Fruit fly (Drosophila melanogaster): ENCODE results near the gene CG18599.
A peak's percentile ranks its signal among the peaks of the same experiment; 100 is the strongest.

Gene CG18599

dm6 chr3R:18311368-18311919, 43.9 kb downstream of the CG18599 start:
- no peak for TF ChIP-seq jing (GFP tag; optimal IDR thresholded peaks at IDR 0.05)
- TF ChIP-seq ase (GFP tag; IDR thresholded peaks at IDR 0.05) = no peak
- TF ChIP-seq CG12219 (GFP tag; optimal IDR thresholded peaks at IDR 0.05) = peak; percentile 43
- TF ChIP-seq lmd (GFP tag; IDR thresholded peaks at IDR 0.05) = no peak
- no peak for TF ChIP-seq CG14014 (GFP tag; IDR thresholded peaks at IDR 0.05)
- peak; percentile 65 for TF ChIP-seq TFAM (GFP tag; optimal IDR thresholded peaks at IDR 0.05)
- TF ChIP-seq C15 (GFP tag; IDR thresholded peaks at IDR 0.05) = no peak
- peak; percentile 38 for TF ChIP-seq org-1 (GFP tag; optimal IDR thresholded peaks at IDR 0.05)
- peak; percentile 74 for TF ChIP-seq bcd (GFP tag; optimal IDR thresholded peaks at IDR 0.05)
- no peak for TF ChIP-seq CG13624 (GFP tag; optimal IDR thresholded peaks at IDR 0.05)
- peak; percentile 78; the same call in 2 of the 4 replicates for TF ChIP-seq chinmo (GFP tag; IDR thresholded peaks at IDR 0.05; ENCODE audit: partially characterized antibody)
- no peak for TF ChIP-seq CG7372 (GFP tag; IDR thresholded peaks at IDR 0.05)
- TF ChIP-seq Bteb2 (GFP tag; optimal IDR thresholded peaks at IDR 0.05) = no peak
- TF ChIP-seq CG15514 (GFP tag; optimal IDR thresholded peaks at IDR 0.05) = peak; percentile 51
- peak; percentile 4 for TF ChIP-seq CG9797 (GFP tag; optimal IDR thresholded peaks at IDR 0.05)
- no peak for TF ChIP-seq CG4730 (GFP tag; IDR thresholded peaks at IDR 0.05)
- TF ChIP-seq trh (GFP tag; optimal IDR thresholded peaks at IDR 0.05) = peak; percentile 28
- TF ChIP-seq Ets97D (GFP tag; optimal IDR thresholded peaks at IDR 0.05) = no peak
- peak; percentile 27 for TF ChIP-seq CG30431 (GFP tag; optimal IDR thresholded peaks at IDR 0.05)
- TF ChIP-seq Kr (GFP tag; optimal IDR thresholded peaks at IDR 0.05) = peak; percentile 52
- TF ChIP-seq CG11504 (tag; optimal IDR thresholded peaks at IDR 0.05) = peak; percentile 77
- TF ChIP-seq CG7271 (tag; optimal IDR thresholded peaks at IDR 0.05) = no peak
- TF ChIP-seq Hsf (GFP tag; optimal IDR thresholded peaks at IDR 0.05) = no peak
- peak; percentile 14 for TF ChIP-seq Ada2b (GFP tag; IDR thresholded peaks at IDR 0.05)
- peak; percentile 25 for TF ChIP-seq ab (GFP tag; optimal IDR thresholded peaks at IDR 0.05)
- TF ChIP-seq ken (GFP tag; IDR thresholded peaks at IDR 0.05) = peak; percentile 80
- TF ChIP-seq inv (GFP tag; IDR thresholded peaks at IDR 0.05; ENCODE audit: partially characterized antibody) = no peak
- no peak; the same call in 1 of the 2 replicates for TF ChIP-seq cas (GFP tag; IDR thresholded peaks at IDR 0.05)
- TF ChIP-seq Atf-2 (GFP tag; optimal IDR thresholded peaks at IDR 0.05) = no peak
- peak; percentile 87 for TF ChIP-seq psq (GFP tag; optimal IDR thresholded peaks at IDR 0.05)
- no peak for TF ChIP-seq al (GFP tag; IDR thresholded peaks at IDR 0.05)
- peak; percentile 80 for TF ChIP-seq zfh1 (GFP tag; IDR thresholded peaks at IDR 0.05)
- peak; percentile 84; the same call in 1 of the 2 replicates for TF ChIP-seq aop (GFP tag; IDR thresholded peaks at IDR 0.05)
- TF ChIP-seq row (GFP tag; IDR thresholded peaks at IDR 0.05) = peak; percentile 57; the same call in 2 of the 3 replicates
- TF ChIP-seq Dfd (GFP tag; optimal IDR thresholded peaks at IDR 0.05) = no peak
- TF ChIP-seq gro (GFP tag; optimal IDR thresholded peaks at IDR 0.05) = no peak
- peak; percentile 75 for TF ChIP-seq nau (GFP tag; optimal IDR thresholded peaks at IDR 0.05)
- TF ChIP-seq Antp (GFP tag; optimal IDR thresholded peaks at IDR 0.05) = peak; percentile 24
- TF ChIP-seq CG15696 (tag; optimal IDR thresholded peaks at IDR 0.05) = peak; percentile 9
- TF ChIP-seq CG12236 (GFP tag; optimal IDR thresholded peaks at IDR 0.05) = no peak
- peak; percentile 100 for TF ChIP-seq crol (GFP tag; IDR thresholded peaks at IDR 0.05)
- peak; percentile 41 for TF ChIP-seq slp2 (GFP tag; optimal IDR thresholded peaks at IDR 0.05)
- no peak for TF ChIP-seq yki (optimal IDR thresholded peaks at IDR 0.05)
- TF ChIP-seq ara (GFP tag; IDR thresholded peaks at IDR 0.05) = peak; percentile 75
- no peak for TF ChIP-seq CG6654 (GFP tag; optimal IDR thresholded peaks at IDR 0.05)
- peak; percentile 58 for TF ChIP-seq gcm (GFP tag; optimal IDR thresholded peaks at IDR 0.05)
- peak; percentile 58 for TF ChIP-seq CG1529 (GFP tag; optimal IDR thresholded peaks at IDR 0.05)
- TF ChIP-seq stc (GFP tag; IDR thresholded peaks at IDR 0.05) = no peak
- TF ChIP-seq Doc3 (GFP tag; IDR thresholded peaks at IDR 0.05; ENCODE audit: partially characterized antibody) = no peak
- TF ChIP-seq grn (GFP tag; optimal IDR thresholded peaks at IDR 0.05) = peak; percentile 34
- peak; percentile 14 for TF ChIP-seq az2 (GFP tag; optimal IDR thresholded peaks at IDR 0.05)
- TF ChIP-seq HLHmδ (GFP tag; optimal IDR thresholded peaks at IDR 0.05) = peak; percentile 91

Data from whole organism, embryonic.